Worm (Caenorhabditis elegans) whole organism, L2 larva: ENCODE results near the gene gfi-3.

ENCODE experiments used
- C34F6.9 ChIP-seq: fragments of 150-350 bp; optimal IDR thresholded peaks from 2 replicates; lab custom pipeline; 2014; ENCODE audit warnings: missing biosample characterization, missing genetic modification characterization
- R02D3.7 ChIP-seq: fragments of 150-350 bp; optimal IDR thresholded peaks from 2 replicates; lab custom pipeline; 2014; ENCODE audit warnings: missing biosample characterization, missing genetic modification characterization
- Y55F3AM.14 ChIP-seq: fragments of 200-800 bp; sonication (Bioruptor generic); optimal IDR thresholded peaks from 2 replicates; lab custom pipeline; 2018; ENCODE audit warnings: mild to moderate bottlenecking, missing genetic modification characterization, missing compliant biosample characterization
- alr-1 ChIP-seq: fragments of 150-350 bp; optimal IDR thresholded peaks from 2 replicates; lab custom pipeline; 2014; ENCODE audit warnings: missing biosample characterization, missing genetic modification characterization
- aly-2 ChIP-seq: fragments of 150-350 bp; optimal IDR thresholded peaks from 2 replicates; lab custom pipeline; 2014; ENCODE audit warnings: missing biosample characterization, missing genetic modification characterization
- ama-1 ChIP-seq: fragments of 150-350 bp; optimal IDR thresholded peaks from 2 replicates; lab custom pipeline; 2018; ENCODE audit warnings: inconsistent platforms
- blmp-1 ChIP-seq: sonication (generic microtip); optimal IDR thresholded peaks from 2 replicates; lab custom pipeline; 2017; ENCODE audit warnings: missing genetic modification characterization, mild to moderate bottlenecking, missing compliant biosample characterization, antibody characterized with exemption, moderate library complexity; ENCODE audit not compliant: insufficient read depth
- ceh-16 ChIP-seq: fragments of 150-350 bp; optimal IDR thresholded peaks from 2 replicates; lab custom pipeline; 2014; ENCODE audit warnings: missing biosample characterization, missing genetic modification characterization
- crh-2 ChIP-seq: sonication (generic microtip); optimal IDR thresholded peaks from 2 replicates; lab custom pipeline; 2017; ENCODE audit warnings: missing biosample characterization, missing genetic modification characterization
- dmd-4 ChIP-seq: sonication (generic microtip); optimal IDR thresholded peaks from 2 replicates; lab custom pipeline; 2017; ENCODE audit warnings: missing biosample characterization, missing genetic modification characterization
- egl-27 ChIP-seq: sonication (generic microtip); optimal IDR thresholded peaks from 3 replicates; lab custom pipeline; 2017; ENCODE audit warnings: missing biosample characterization, missing genetic modification reagents, missing genetic modification characterization
- elt-1 ChIP-seq: fragments of 150-350 bp; optimal IDR thresholded peaks from 2 replicates; lab custom pipeline; 2014; ENCODE audit warnings: missing biosample characterization, missing genetic modification characterization
- elt-3 ChIP-seq: sonication (generic microtip); optimal IDR thresholded peaks from 2 replicates; lab custom pipeline; 2017; ENCODE audit warnings: missing biosample characterization, missing genetic modification characterization
- fos-1 ChIP-seq: fragments of 150-350 bp; optimal IDR thresholded peaks from 2 replicates; lab custom pipeline; 2014; ENCODE audit warnings: missing biosample characterization, missing genetic modification characterization
- gmeb-1 ChIP-seq: fragments of 150-350 bp; optimal IDR thresholded peaks from 2 replicates; lab custom pipeline; 2014; ENCODE audit warnings: missing biosample characterization, missing genetic modification characterization
- lin-39 ChIP-seq: fragments of 150-350 bp; optimal IDR thresholded peaks from 2 replicates; lab custom pipeline; 2014; ENCODE audit warnings: missing biosample characterization, missing genetic modification reagents, missing genetic modification characterization
- mbf-1 ChIP-seq: sonication (generic microtip); optimal IDR thresholded peaks from 2 replicates; lab custom pipeline; 2017; ENCODE audit warnings: missing biosample characterization, missing genetic modification characterization
- mdl-1 ChIP-seq, 2 experiments: fragments of 150-350 bp in 1 of 2; sonication (generic microtip) in 1 of 2; optimal IDR thresholded peaks; 2 replicates each; lab custom pipeline; 2017; ENCODE audit warnings: missing biosample characterization in 2 of 2, missing genetic modification characterization in 2 of 2
- nhr-129 ChIP-seq: fragments of 150-350 bp; optimal IDR thresholded peaks from 2 replicates; lab custom pipeline; 2014; ENCODE audit warnings: missing biosample characterization, missing genetic modification characterization
- nhr-23 ChIP-seq: fragments of 150-350 bp; optimal IDR thresholded peaks from 2 replicates; lab custom pipeline; 2014; ENCODE audit warnings: missing biosample characterization, missing genetic modification reagents, missing genetic modification characterization
- nhr-237 ChIP-seq: fragments of 150-350 bp; optimal IDR thresholded peaks from 2 replicates; lab custom pipeline; 2014; ENCODE audit warnings: missing biosample characterization, missing genetic modification characterization
- nhr-25 ChIP-seq: fragments of 150-350 bp; sonication (generic microtip); optimal IDR thresholded peaks from 3 replicates; lab custom pipeline; 2014; ENCODE audit warnings: missing biosample characterization, missing genetic modification characterization
- nhr-6 ChIP-seq: fragments of 150-350 bp; optimal IDR thresholded peaks from 2 replicates; lab custom pipeline; 2014; ENCODE audit warnings: missing biosample characterization, missing genetic modification characterization
- skn-1 ChIP-seq: sonication (generic microtip); optimal IDR thresholded peaks from 2 replicates; lab custom pipeline; 2017; ENCODE audit warnings: missing biosample characterization, missing genetic modification characterization
- sma-3 ChIP-seq: sonication (generic microtip); optimal IDR thresholded peaks from 2 replicates; lab custom pipeline; 2016; ENCODE audit warnings: missing genetic modification reagents, missing genetic modification characterization, missing compliant biosample characterization
- sma-9 ChIP-seq, 2 experiments: fragments of 150-350 bp in 1 of 2; sonication (generic microtip) in 1 of 2; optimal IDR thresholded peaks; 2 replicates each; lab custom pipeline; 2014 to 2016; ENCODE audit warnings: missing genetic modification characterization in 2 of 2, mild to moderate bottlenecking in 1 of 2, missing biosample characterization in 1 of 2, missing compliant biosample characterization in 1 of 2, missing genetic modification reagents in 1 of 2, moderate library complexity in 1 of 2
- snpc-4 ChIP-seq: fragments of 150-350 bp; optimal IDR thresholded peaks from 2 replicates; lab custom pipeline; 2014; ENCODE audit warnings: missing biosample characterization, missing genetic modification characterization
- unc-62 ChIP-seq: fragments of 150-350 bp; optimal IDR thresholded peaks from 2 replicates; lab custom pipeline; 2014; ENCODE audit warnings: missing biosample characterization, missing genetic modification reagents, missing genetic modification characterization
- zag-1 ChIP-seq: fragments of 150-350 bp; optimal IDR thresholded peaks from 2 replicates; lab custom pipeline; 2014; ENCODE audit warnings: missing biosample characterization, missing genetic modification characterization
- ztf-1 ChIP-seq: fragments of 200-800 bp; sonication (Bioruptor generic); conservative IDR thresholded peaks from 2 replicates; pipeline ENCODE4 v1.3.6; 2022; ENCODE audit warnings: missing genetic modification characterization, missing compliant biosample characterization

gfi-3 gene

DNA sequence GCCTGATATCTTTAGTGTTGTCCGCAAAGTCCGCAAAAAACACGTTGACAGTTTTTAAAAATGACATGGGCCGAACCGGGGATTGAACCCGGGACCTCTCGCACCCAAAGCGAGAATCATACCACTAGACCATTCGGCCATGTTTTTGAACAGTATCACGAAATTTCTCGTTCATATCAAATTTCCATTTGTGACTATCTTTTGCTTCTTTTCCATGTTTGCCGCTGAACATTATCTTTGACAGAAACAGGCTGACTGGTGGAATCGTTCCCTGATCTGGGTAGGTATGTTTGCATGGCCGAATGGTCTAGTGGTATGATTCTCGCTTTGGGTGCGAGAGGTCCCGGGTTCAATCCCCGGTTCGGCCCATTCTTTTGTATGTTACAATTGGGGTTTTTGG is 42.6 kb upstream of the gfi-3 start:
- TF ChIP-seq egl-27 (tag; lab: Kevin White, UChicago) (peak; percentile 2), sma-3 (GFP tag; lab: Kevin White, UChicago) (peak; percentile 42), fos-1 (tag; lab: Kevin White, UChicago) (peak; percentile 25)

DNA sequence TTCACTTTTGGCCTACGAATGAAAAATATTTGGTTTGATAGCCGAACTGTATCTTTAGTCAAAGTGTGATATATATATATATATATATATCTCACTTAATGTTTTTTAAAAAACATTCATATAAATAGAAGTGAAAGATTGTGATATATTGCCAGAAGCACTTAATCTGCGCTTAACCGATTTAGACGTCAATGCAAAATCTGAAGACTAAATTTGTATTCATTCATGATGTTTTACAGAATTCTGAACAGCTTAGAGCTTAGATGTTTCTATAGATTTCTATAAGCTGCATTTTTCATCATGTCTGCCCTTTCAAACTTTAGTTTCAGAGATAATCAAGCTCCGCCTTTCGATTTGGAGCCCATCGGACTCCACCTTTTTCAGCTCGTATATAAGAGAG is 38.1 kb upstream of the gfi-3 start, which contains the start of gene F23D12.3:
Gene F23D12.3 (plus strand): TSS at position 301 of the 400 bp plus-strand sequence.
- no peak for TF ChIP-seq lin-39 (tag; lab: Kevin White, UChicago)
- no peak for TF ChIP-seq nhr-6 (tag; lab: Kevin White, UChicago)
- no peak for TF ChIP-seq fos-1 (tag; lab: Kevin White, UChicago)
- TF ChIP-seq, all 48 proteins: peak for 0

DNA sequence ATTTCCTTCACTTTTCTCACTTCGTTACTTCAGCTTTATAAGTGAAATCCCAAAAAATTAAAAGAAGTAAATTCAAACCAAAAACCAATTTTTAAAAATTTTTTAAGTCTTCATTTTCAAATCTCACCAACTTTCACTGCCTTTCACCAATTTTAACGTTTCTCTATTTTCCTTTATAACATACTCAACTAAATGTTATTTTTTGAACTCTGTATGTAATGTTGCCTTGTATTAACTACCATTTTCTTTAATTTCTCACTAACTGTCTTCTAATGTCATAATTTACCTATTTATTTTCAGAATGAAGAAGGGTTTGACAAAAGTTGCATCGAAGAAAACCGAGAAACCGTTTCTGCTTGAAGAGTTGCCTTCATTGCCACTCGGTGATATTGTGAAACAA is 35.7 kb upstream of the gfi-3 start, which contains the start of gene F23D12.4:
Gene F23D12.4 (plus strand): TSS at position 301 of the 400 bp plus-strand sequence.
- no peak for TF ChIP-seq nhr-23

DNA sequence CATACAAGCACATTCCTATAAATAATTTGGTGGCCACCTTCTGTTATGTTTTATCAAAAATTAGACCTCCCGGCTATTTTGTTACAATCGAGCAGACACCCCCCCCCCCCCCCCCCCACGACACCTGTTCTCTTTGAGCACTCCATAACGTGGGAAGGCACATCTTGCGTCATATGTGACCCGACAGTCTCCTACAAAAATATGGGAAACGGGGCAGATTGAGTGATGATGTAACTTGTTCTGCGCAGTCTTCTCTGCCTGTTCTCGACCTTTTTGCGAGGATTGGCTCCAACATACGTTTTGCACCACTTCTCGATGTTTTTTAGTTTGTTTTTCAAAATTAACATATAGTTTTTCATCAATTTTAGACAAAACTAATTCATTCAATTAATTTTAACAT is 32.9 kb upstream of the gfi-3 start:
- TF ChIP-seq sma-9 (GFP tag; optimal IDR thresholded peaks at IDR 0.05; lab: Kevin White, UChicago) (no peak), sma-9 (tag; optimal IDR thresholded peaks at IDR 0.05; lab: Kevin White, UChicago) (no peak), nhr-129 (tag; lab: Kevin White, UChicago) (no peak), aly-2 (no peak), crh-2 (tag; lab: Kevin White, UChicago) (no peak), mdl-1 (tag; optimal IDR thresholded peaks at IDR 0.05; lab: Kevin White, UChicago) (no peak), snpc-4 (tag; lab: Kevin White, UChicago) (no peak), Y55F3AM.14 (GFP tag; lab: Kevin White, UChicago) (no peak), elt-3 (tag; lab: Kevin White, UChicago) (no peak), C34F6.9 (tag; lab: Kevin White, UChicago) (no peak), ztf-1 (GFP tag; lab: Robert Waterston, UW) (no peak), dmd-4 (no peak), R02D3.7 (no peak), nhr-25 (tag; lab: Kevin White, UChicago) (no peak)

DNA sequence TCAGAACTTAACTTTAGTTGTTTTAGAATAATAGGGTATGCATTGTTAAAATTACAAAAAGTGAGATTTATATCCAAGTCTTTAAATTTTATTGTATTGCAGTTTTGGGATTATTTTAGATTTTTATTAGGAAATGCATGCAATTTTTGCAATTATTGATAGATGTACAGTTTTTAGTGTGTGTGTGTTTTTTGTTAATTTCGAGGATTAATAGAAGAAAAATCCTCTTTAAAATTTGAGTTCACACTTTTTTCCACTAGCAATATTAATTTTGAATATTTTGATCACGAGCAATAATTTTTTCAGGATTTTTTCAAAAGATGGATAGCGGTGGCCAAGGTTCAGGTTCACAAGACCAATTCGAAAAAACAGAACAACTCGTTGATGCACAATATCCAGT is 32.5 kb upstream of the gfi-3 start, which contains the start of gene jmjd-3.2:
Gene jmjd-3.2 (plus strand): TSS at position 301 of the 400 bp plus-strand sequence.
- TF ChIP-seq snpc-4 (tag; lab: Kevin White, UChicago): no peak
- TF ChIP-seq ztf-1 (GFP tag; lab: Robert Waterston, UW): no peak
- TF ChIP-seq unc-62: no peak
- no peak for TF ChIP-seq alr-1 (tag; lab: Kevin White, UChicago)
- TF ChIP-seq nhr-25 (tag; lab: Kevin White, UChicago): no peak
- no peak for TF ChIP-seq elt-1 (tag; lab: Kevin White, UChicago)
- no peak for TF ChIP-seq mdl-1 (tag; optimal IDR thresholded peaks at IDR 0.05; lab: Kevin White, UChicago)
- TF ChIP-seq mbf-1 (tag; lab: Kevin White, UChicago): no peak
- no peak for TF ChIP-seq ama-1
- TF ChIP-seq aly-2: no peak
- TF ChIP-seq blmp-1: no peak
- TF ChIP-seq nhr-237 (tag; lab: Kevin White, UChicago): no peak
- no peak for TF ChIP-seq fos-1 (tag; lab: Kevin White, UChicago)

DNA sequence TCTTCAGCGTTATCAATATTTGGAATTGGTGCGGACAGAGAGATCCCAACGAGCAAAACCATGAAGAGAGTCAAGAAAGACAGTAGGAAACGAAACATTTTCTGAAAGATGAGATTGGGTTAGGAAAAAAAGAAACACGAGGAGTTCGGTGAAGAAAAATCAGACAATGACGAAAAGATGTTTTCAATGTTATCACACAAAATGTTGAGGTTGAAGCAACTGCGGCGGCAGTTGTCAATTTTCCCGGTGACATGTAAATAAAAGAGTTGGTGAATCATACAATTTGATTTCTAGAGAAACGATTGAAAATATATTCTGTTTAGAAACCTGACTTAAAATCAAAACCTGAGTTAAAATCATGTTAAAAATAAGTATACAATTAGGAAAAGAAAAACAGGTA is 26.6 kb upstream of the gfi-3 start, which contains the start of gene F23D12.7:
Gene F23D12.7 (minus strand): TSS at position 101 of the 400 bp plus-strand sequence.
- TF ChIP-seq egl-27 (tag; lab: Kevin White, UChicago): no peak
- no peak for TF ChIP-seq elt-1 (tag; lab: Kevin White, UChicago)
- TF ChIP-seq zag-1 (tag; lab: Kevin White, UChicago): no peak
- TF ChIP-seq nhr-237 (tag; lab: Kevin White, UChicago): no peak
- no peak for TF ChIP-seq ceh-16
- no peak for TF ChIP-seq gmeb-1 (tag; lab: Kevin White, UChicago)
- TF ChIP-seq skn-1 (tag; lab: Kevin White, UChicago): no peak
- TF ChIP-seq nhr-6 (tag; lab: Kevin White, UChicago): no peak
- no peak for TF ChIP-seq blmp-1
